Fruit fly (Drosophila melanogaster) whole organism, embryonic: Measurements from ENCODE around the gene Cp36.
A peak's percentile ranks its signal among the peaks of the same experiment; 100 is the strongest.

Source experiments
- Adf1 ChIP-seq: fragments of 200-800 bp; sonication (Bioruptor generic); IDR thresholded peaks from 2 replicates; pipeline ENCODE4 v1.3.6; 2022; ENCODE audit warnings: missing biosample characterization, missing genetic modification characterization
- B-H2 ChIP-seq: fragments of 200-800 bp; sonication (Bioruptor generic); optimal IDR thresholded peaks from 2 replicates; lab custom pipeline; 2018; ENCODE audit warnings: missing biosample characterization, mild to moderate bottlenecking, missing genetic modification characterization
- Blimp-1 ChIP-seq: fragments of 200-800 bp; sonication (Bioruptor generic); optimal IDR thresholded peaks from 3 replicates; lab custom pipeline; 2018; ENCODE audit warnings: missing biosample characterization, missing genetic modification characterization, mild to moderate bottlenecking, moderate library complexity, missing genetic modification reagents
- CG10267 ChIP-seq: fragments of 200-800 bp; sonication (Bioruptor generic); optimal IDR thresholded peaks from 2 replicates; lab custom pipeline; 2018; ENCODE audit warnings: missing biosample characterization, mild to moderate bottlenecking, missing genetic modification characterization, moderate library complexity
- CG11093 ChIP-seq: fragments of 200-800 bp; sonication (Bioruptor generic); IDR thresholded peaks from 3 replicates; pipeline ENCODE4 v1.3.6; 2022; ENCODE audit warnings: missing biosample characterization, missing genetic modification characterization
- CG11504 ChIP-seq: fragments of 200-800 bp; sonication (Bioruptor generic); optimal IDR thresholded peaks from 3 replicates; lab custom pipeline; 2019; ENCODE audit warnings: missing biosample characterization, mild to moderate bottlenecking, missing genetic modification characterization, moderate library complexity
- CG11723 ChIP-seq: fragments of 200-800 bp; sonication (Bioruptor generic); optimal IDR thresholded peaks from 2 replicates; lab custom pipeline; 2017; ENCODE audit warnings: missing biosample characterization, mild to moderate bottlenecking, missing genetic modification characterization
- CG12942 ChIP-seq: fragments of 200-800 bp; sonication (Bioruptor generic); optimal IDR thresholded peaks from 3 replicates; lab custom pipeline; 2016; ENCODE audit warnings: missing biosample characterization, missing genetic modification characterization
- CG14860 ChIP-seq: fragments of 200-800 bp; sonication (Bioruptor generic); IDR thresholded peaks from 3 replicates; pipeline ENCODE4 v1.3.6; 2022; ENCODE audit warnings: missing biosample characterization, missing genetic modification characterization; ENCODE audit not compliant: partially characterized antibody
- CG15011 ChIP-seq: fragments of 200-800 bp; sonication (Bioruptor generic); optimal IDR thresholded peaks from 3 replicates; lab custom pipeline; 2018; ENCODE audit warnings: missing biosample characterization, mild to moderate bottlenecking, missing genetic modification characterization
- CG15696 ChIP-seq: fragments of 200-800 bp; sonication (Bioruptor generic); optimal IDR thresholded peaks from 2 replicates; lab custom pipeline; 2019; ENCODE audit warnings: missing biosample characterization, mild to moderate bottlenecking, missing genetic modification characterization, moderate library complexity
- CG16779 ChIP-seq: fragments of 200-800 bp; sonication (Bioruptor generic); IDR thresholded peaks from 2 replicates; pipeline ENCODE4 v1.3.6; 2022; ENCODE audit warnings: missing biosample characterization, missing genetic modification characterization
- CG16863 ChIP-seq: fragments of 200-800 bp; sonication (Bioruptor generic); optimal IDR thresholded peaks from 3 replicates; lab custom pipeline; 2016; ENCODE audit warnings: missing biosample characterization, missing genetic modification characterization
- CG31224 ChIP-seq: fragments of 200-800 bp; sonication (Bioruptor generic); IDR thresholded peaks from 2 replicates; pipeline ENCODE4 v1.3.6; 2022; ENCODE audit warnings: missing biosample characterization, missing genetic modification characterization
- CG6765 ChIP-seq: fragments of 200-800 bp; sonication (Bioruptor generic); optimal IDR thresholded peaks from 3 replicates; lab custom pipeline; 2017; ENCODE audit warnings: missing biosample characterization, mild to moderate bottlenecking, missing genetic modification characterization
- CG7357 ChIP-seq: fragments of 200-800 bp; sonication (Bioruptor generic); IDR thresholded peaks from 3 replicates; pipeline ENCODE4 v1.3.6; 2022; ENCODE audit warnings: missing biosample characterization, missing genetic modification characterization
- CG8290 ChIP-seq, 3 experiments: fragments of 200-800 bp; sonication (Bioruptor generic); optimal IDR thresholded peaks; 2 replicates each; lab custom pipeline; 2016 to 2019; ENCODE audit warnings: missing biosample characterization in 3 of 3, missing genetic modification characterization in 3 of 3, mild to moderate bottlenecking in 2 of 3, moderate library complexity in 1 of 3
- Deaf1 ChIP-seq: fragments of 200-800 bp; optimal IDR thresholded peaks from 3 replicates; lab custom pipeline; 2019; ENCODE audit warnings: missing biosample characterization, mild to moderate bottlenecking, missing genetic modification characterization, moderate library complexity
- Doc3 ChIP-seq: fragments of 200-800 bp; sonication (Bioruptor generic); IDR thresholded peaks from 3 replicates; pipeline ENCODE4 v1.3.6; 2022; ENCODE audit warnings: missing biosample characterization, missing genetic modification characterization; ENCODE audit not compliant: partially characterized antibody
- Ets65A ChIP-seq: fragments of 200-800 bp; sonication (Bioruptor generic); peaks from one replicate; lab custom pipeline; 2016; ENCODE audit warnings: missing biosample characterization, missing genetic modification characterization
- Fer3 ChIP-seq: fragments of 200-800 bp; sonication (Bioruptor generic); optimal IDR thresholded peaks from 2 replicates; lab custom pipeline; 2018; ENCODE audit warnings: missing biosample characterization, mild to moderate bottlenecking, missing genetic modification characterization, moderate library complexity
- HLH4C ChIP-seq: fragments of 200-800 bp; sonication (Bioruptor generic); IDR thresholded peaks from 3 replicates; pipeline ENCODE4 v1.3.6; 2022; ENCODE audit warnings: missing biosample characterization, missing genetic modification characterization; ENCODE audit not compliant: partially characterized antibody
- MBD-R2 ChIP-seq: fragments of 200-800 bp; sonication (Bioruptor generic); IDR thresholded peaks from 2 replicates; pipeline ENCODE4 v1.3.6; 2022; ENCODE audit warnings: missing biosample characterization, missing genetic modification characterization
- Med ChIP-seq: fragments of 200-800 bp; sonication (Bioruptor generic); peaks from one replicate; lab custom pipeline; 2016; ENCODE audit warnings: missing biosample characterization, missing genetic modification characterization, mild to moderate bottlenecking, inconsistent platforms, moderate library complexity
- Mes4 ChIP-seq: fragments of 200-800 bp; sonication (Bioruptor generic); optimal IDR thresholded peaks from 2 replicates; lab custom pipeline; 2016; ENCODE audit warnings: missing biosample characterization, missing genetic modification characterization
- Neu2 ChIP-seq: fragments of 200-800 bp; sonication (Bioruptor generic); optimal IDR thresholded peaks from 3 replicates; lab custom pipeline; 2016; ENCODE audit warnings: missing biosample characterization, missing genetic modification characterization, borderline replicate concordance
- Sox100B ChIP-seq: fragments of 200-800 bp; sonication (Bioruptor generic); optimal IDR thresholded peaks from 3 replicates; lab custom pipeline; 2018; ENCODE audit warnings: missing biosample characterization, mild to moderate bottlenecking, missing genetic modification characterization
- Vsx1 ChIP-seq: fragments of 200-800 bp; sonication (Bioruptor generic); optimal IDR thresholded peaks from 2 replicates; lab custom pipeline; 2017; ENCODE audit warnings: missing biosample characterization, mild to moderate bottlenecking, missing genetic modification characterization, missing genetic modification reagents
- chinmo ChIP-seq: fragments of 200-800 bp; sonication (Bioruptor generic); IDR thresholded peaks from 4 replicates; pipeline ENCODE4 v1.3.6; 2022; ENCODE audit warnings: missing biosample characterization, missing genetic modification characterization; ENCODE audit not compliant: partially characterized antibody
- cwo ChIP-seq: fragments of 200-800 bp; sonication (Bioruptor generic); optimal IDR thresholded peaks from 3 replicates; lab custom pipeline; 2017; ENCODE audit warnings: missing biosample characterization, missing genetic modification characterization, mild to moderate bottlenecking, moderate library complexity, missing genetic modification reagents
- exex ChIP-seq: fragments of 200-800 bp; sonication (Bioruptor generic); optimal IDR thresholded peaks from 4 replicates; lab custom pipeline; 2018; ENCODE audit warnings: missing biosample characterization, mild to moderate bottlenecking, missing genetic modification characterization, moderate library complexity
- gsb ChIP-seq: fragments of 200-800 bp; sonication (Bioruptor generic); IDR thresholded peaks from 2 replicates; pipeline ENCODE4 v1.3.6; 2022; ENCODE audit warnings: missing biosample characterization, missing genetic modification characterization
- kay ChIP-seq: fragments of 200-800 bp; sonication (Bioruptor generic); optimal IDR thresholded peaks from 2 replicates; lab custom pipeline; 2016; ENCODE audit warnings: missing biosample characterization, missing genetic modification characterization
- mld ChIP-seq: fragments of 200-800 bp; sonication (Bioruptor generic); IDR thresholded peaks from 3 replicates; pipeline ENCODE4 v1.3.6; 2022; ENCODE audit warnings: missing biosample characterization, missing genetic modification characterization; ENCODE audit not compliant: partially characterized antibody
- nerfin-2 ChIP-seq: fragments of 200-800 bp; sonication (Bioruptor generic); IDR thresholded peaks from 2 replicates; pipeline ENCODE4 v1.3.6; 2022; ENCODE audit warnings: missing biosample characterization, missing genetic modification characterization; ENCODE audit not compliant: partially characterized antibody
- oc ChIP-seq: fragments of 200-800 bp; sonication (Bioruptor generic); optimal IDR thresholded peaks from 2 replicates; lab custom pipeline; 2018; ENCODE audit warnings: missing biosample characterization, mild to moderate bottlenecking, missing genetic modification characterization, moderate library complexity
- pb ChIP-seq: fragments of 200-800 bp; sonication (Bioruptor generic); optimal IDR thresholded peaks from 3 replicates; lab custom pipeline; 2016; ENCODE audit warnings: missing biosample characterization, missing genetic modification characterization
- repo ChIP-seq: fragments of 200-800 bp; sonication (Bioruptor generic); optimal IDR thresholded peaks from 2 replicates; lab custom pipeline; 2016; ENCODE audit warnings: missing biosample characterization, missing genetic modification characterization
- sug ChIP-seq: fragments of 200-800 bp; optimal IDR thresholded peaks from 2 replicates; lab custom pipeline; 2019; ENCODE audit warnings: missing biosample characterization, mild to moderate bottlenecking, missing genetic modification characterization, moderate library complexity
- tna ChIP-seq: fragments of 200-800 bp; sonication (Bioruptor generic); IDR thresholded peaks from 2 replicates; pipeline ENCODE4 v1.3.6; 2022; ENCODE audit warnings: missing biosample characterization, missing genetic modification characterization; ENCODE audit not compliant: partially characterized antibody
- vvl ChIP-seq: fragments of 200-800 bp; sonication (Bioruptor generic); IDR thresholded peaks from 2 replicates; pipeline ENCODE4 v1.3.6; 2022; ENCODE audit warnings: missing biosample characterization, missing genetic modification characterization
- z ChIP-seq: fragments of 200-800 bp; sonication (Bioruptor generic); IDR thresholded peaks from 3 replicates; pipeline ENCODE4 v1.3.6; 2022; ENCODE audit warnings: missing biosample characterization, missing genetic modification characterization

Cp36 gene

DNA sequence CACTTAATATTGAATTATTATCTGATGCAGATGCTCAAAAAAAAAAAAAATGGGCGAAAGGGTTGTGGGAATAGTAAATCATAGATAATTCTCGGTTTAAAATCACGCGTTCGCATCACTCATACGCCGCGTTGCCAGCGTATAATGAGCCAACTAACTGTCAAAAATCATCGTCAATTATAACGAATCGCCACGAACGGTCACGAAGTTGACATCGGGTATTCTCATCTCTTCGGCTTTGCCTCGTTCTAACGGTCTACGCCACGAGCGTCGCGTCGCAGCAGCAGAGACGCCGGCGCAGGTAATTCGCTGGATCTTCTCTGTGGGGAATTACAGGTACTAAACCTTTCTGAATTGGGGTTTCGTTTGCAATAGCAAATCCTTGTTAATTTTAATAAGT lies 22.3 kb downstream of the Cp36 start (continued):
- TF ChIP-seq B-H2 (GFP tag; lab: Kevin White, UChicago): no peak
- no peak for TF ChIP-seq MBD-R2 (GFP tag; lab: Robert Waterston, UW)
- TF ChIP-seq cwo (GFP tag; lab: Kevin White, UChicago): no peak
- peak; percentile 13 for TF ChIP-seq Ets65A (GFP tag; lab: Kevin White, UChicago)
- TF ChIP-seq pb (GFP tag; lab: Kevin White, UChicago): no peak
- TF ChIP-seq tna (GFP tag; lab: Robert Waterston, UW): no peak
- no peak for TF ChIP-seq mld (GFP tag; lab: Robert Waterston, UW)
- no peak for TF ChIP-seq Mes4 (GFP tag; lab: Kevin White, UChicago)
- TF ChIP-seq kay (GFP tag; lab: Kevin White, UChicago): no peak
- TF ChIP-seq CG12942: no peak

DNA sequence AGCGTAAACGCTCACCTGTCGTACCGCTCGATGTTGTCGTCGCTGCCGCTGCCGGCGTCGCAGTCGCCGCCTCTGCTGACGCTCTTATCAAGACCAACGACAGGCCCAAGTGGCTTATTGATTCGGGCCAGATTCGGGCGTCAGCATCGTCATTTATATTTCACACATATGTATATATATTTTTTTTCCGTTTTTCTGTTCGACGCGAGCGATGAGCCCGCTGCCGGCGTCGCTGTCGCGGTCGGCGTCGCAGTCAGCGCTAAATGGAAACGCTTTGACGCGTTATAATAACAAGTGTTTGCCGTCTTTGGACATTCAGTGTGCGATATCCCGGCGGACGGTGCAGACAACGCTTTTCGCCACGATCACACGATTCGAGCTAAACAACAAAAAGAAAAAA lies 22.9 kb downstream of the Cp36 start:
- no peak for TF ChIP-seq CG8290 (GFP tag; optimal IDR thresholded peaks at IDR 0.05; lab: Kevin White, UChicago)
- no peak for TF ChIP-seq CG8290 (tag; optimal IDR thresholded peaks at IDR 0.05; lab: Kevin White, UChicago)
- TF ChIP-seq CG31224 (GFP tag; lab: Robert Waterston, UW): no peak
- TF ChIP-seq CG16779: no peak
- TF ChIP-seq CG16863: no peak
- no peak for TF ChIP-seq CG11093 (GFP tag; lab: Robert Waterston, UW)
- peak; percentile 4 for TF ChIP-seq Med (GFP tag; lab: Kevin White, UChicago)
- peak; percentile 97 for TF ChIP-seq Adf1 (GFP tag; lab: Robert Waterston, UW)
- peak; percentile 62; the same call in 1 of the 4 replicates for TF ChIP-seq chinmo (GFP tag; lab: Robert Waterston, UW)
- TF ChIP-seq CG11504 (tag; lab: Kevin White, UChicago): no peak
- TF ChIP-seq Vsx1 (GFP tag; lab: Kevin White, UChicago): peak; percentile 21
- TF ChIP-seq CG11723 (GFP tag; lab: Kevin White, UChicago): no peak
- TF ChIP-seq sug (tag; lab: Kevin White, UChicago): peak; percentile 14
- TF ChIP-seq Deaf1 (tag; lab: Kevin White, UChicago): peak; percentile 71
- TF ChIP-seq repo (GFP tag; lab: Kevin White, UChicago): no peak
- no peak for TF ChIP-seq CG6765
- TF ChIP-seq exex (tag; lab: Kevin White, UChicago): peak; percentile 17
- no peak for TF ChIP-seq CG15011

DNA sequence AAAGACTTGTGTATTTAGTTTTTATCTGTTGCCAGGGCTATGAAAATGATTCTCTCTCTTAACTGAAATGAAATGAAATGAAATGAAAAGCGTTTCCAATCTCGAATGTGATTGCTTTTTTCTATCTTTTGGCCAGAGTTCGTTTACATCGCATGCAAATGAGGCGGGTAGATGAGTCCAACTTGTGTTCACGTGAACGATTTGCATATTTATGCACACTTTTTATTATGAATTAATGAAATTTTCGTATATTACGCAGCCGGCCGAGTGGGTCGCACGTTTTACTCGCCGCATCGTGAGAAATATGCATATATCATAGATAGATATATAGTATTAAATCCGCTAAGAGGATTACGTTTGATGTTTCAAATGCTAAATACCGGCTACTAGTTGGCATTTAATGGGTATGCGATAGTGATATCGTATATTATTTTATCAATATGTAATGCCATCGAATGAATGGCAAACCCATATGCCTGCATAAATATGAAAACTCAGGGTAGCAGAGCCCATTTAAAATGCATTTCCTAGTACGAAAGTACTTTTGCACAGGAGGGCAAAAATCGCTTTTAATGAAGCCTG lies 26.0 kb downstream of the Cp36 start:
- peak; percentile 67 for TF ChIP-seq oc (tag; lab: Kevin White, UChicago)
- TF ChIP-seq z: no peak
- TF ChIP-seq nerfin-2 (GFP tag; lab: Robert Waterston, UW): peak; percentile 54; the same call in 1 of the 2 replicates
- TF ChIP-seq CG14860 (GFP tag; lab: Robert Waterston, UW): 0 out of 3 replicates have a peak, but pooled peaks have one; percentile 21
- peak; percentile 65 for TF ChIP-seq cwo (GFP tag; lab: Kevin White, UChicago)
- no peak for TF ChIP-seq gsb (GFP tag; lab: Robert Waterston, UW)
- TF ChIP-seq Neu2: no peak
- TF ChIP-seq Sox100B: no peak
- TF ChIP-seq Doc3 (GFP tag; lab: Robert Waterston, UW): no peak
- peak; percentile 63 for TF ChIP-seq HLH4C (GFP tag; lab: Robert Waterston, UW)
- TF ChIP-seq CG15696 (tag; lab: Kevin White, UChicago): no peak
- peak; percentile 65; the same call in 1 of the 2 replicates for TF ChIP-seq vvl (GFP tag; lab: Robert Waterston, UW)
- TF ChIP-seq CG7357 (GFP tag; lab: Robert Waterston, UW): no peak
- no peak for TF ChIP-seq Fer3 (tag; lab: Kevin White, UChicago)
- TF ChIP-seq CG10267: no peak
- TF ChIP-seq Blimp-1 (GFP tag; lab: Kevin White, UChicago): peak; percentile 81
- TF ChIP-seq, all 482 proteins: peak for 7
